Fruit fly (Drosophila melanogaster): Measurements from ENCODE around the gene CG5662.

DNA sequence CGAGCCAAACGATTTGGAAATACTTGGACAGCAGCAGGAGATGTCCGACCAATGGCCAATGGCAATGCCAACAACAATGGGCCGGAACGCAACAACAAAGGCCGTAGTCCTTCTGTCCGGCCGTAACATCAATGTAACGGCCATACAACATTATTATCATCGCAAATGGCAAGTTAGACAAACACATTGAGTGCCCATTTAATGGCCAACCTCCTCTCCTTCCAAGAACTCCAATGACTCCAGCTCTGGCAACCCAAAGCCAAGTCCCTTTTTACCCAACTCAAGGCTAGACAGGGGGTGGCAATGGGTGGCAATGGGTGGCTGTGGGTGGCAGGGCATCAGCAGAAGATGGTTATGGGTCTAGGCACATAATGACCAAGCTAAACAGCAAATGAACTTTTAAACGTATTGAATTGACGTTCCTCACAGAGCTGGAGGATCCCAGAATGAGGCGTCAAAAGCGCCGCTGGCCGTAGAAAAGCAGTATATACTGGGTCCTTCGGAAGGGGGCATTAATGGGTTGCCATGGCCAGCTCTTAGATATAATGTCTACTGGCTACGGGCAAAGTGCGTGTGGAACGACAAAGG lies 10.2 kb upstream of the CG5662 start:
- no peak for TF ChIP-seq rn (GFP tag; IDR thresholded peaks at IDR 0.05)
- TF ChIP-seq CG4496 (GFP tag; IDR thresholded peaks at IDR 0.05), result no peak
- no peak for TF ChIP-seq fd96Ca (GFP tag; IDR thresholded peaks at IDR 0.05)
- no peak for TF ChIP-seq CG15710 (tag; optimal IDR thresholded peaks at IDR 0.05)
- TF ChIP-seq CG34367 (tag; optimal IDR thresholded peaks at IDR 0.05), result no peak
- TF ChIP-seq CG10348 (GFP tag; IDR thresholded peaks at IDR 0.05), result no peak
- no peak for TF ChIP-seq EcR (GFP tag; optimal IDR thresholded peaks at IDR 0.05)
- TF ChIP-seq CG8301 (tag; optimal IDR thresholded peaks at IDR 0.05), result no peak
- TF ChIP-seq Pif1B (GFP tag; optimal IDR thresholded peaks at IDR 0.05), result no peak
- TF ChIP-seq CG32121 (GFP tag; IDR thresholded peaks at IDR 0.05), result no peak
- no peak for TF ChIP-seq gl (tag; optimal IDR thresholded peaks at IDR 0.05)

Measured in whole organism, pupa.